Fruit fly (Drosophila melanogaster) whole organism, prepupa: ENCODE data around the gene Phlpp.

ENCODE experiments used
- Blimp-1 ChIP-seq: fragments of 200-800 bp; sonication (Bioruptor generic); optimal IDR thresholded peaks from 3 replicates; lab custom pipeline; 2017; ENCODE audit warnings: missing biosample characterization, missing genetic modification characterization, mild to moderate bottlenecking, moderate library complexity, missing genetic modification reagents
- CG11902 ChIP-seq: fragments of 200-800 bp; sonication (Bioruptor generic); optimal IDR thresholded peaks from 3 replicates; lab custom pipeline; 2016; ENCODE audit warnings: missing biosample characterization, missing genetic modification characterization
- CG15336 ChIP-seq: fragments of 200-800 bp; sonication (Bioruptor generic); IDR thresholded peaks from 2 replicates; pipeline ENCODE4 v1.3.6; 2022; ENCODE audit warnings: missing biosample characterization, missing genetic modification characterization
- CG1621 ChIP-seq: fragments of 200-800 bp; sonication (Bioruptor generic); optimal IDR thresholded peaks from 3 replicates; lab custom pipeline; 2018; ENCODE audit warnings: missing biosample characterization, mild to moderate bottlenecking, missing genetic modification characterization
- CG16779 ChIP-seq: fragments of 200-800 bp; sonication (Bioruptor generic); optimal IDR thresholded peaks from 3 replicates; lab custom pipeline; 2017; ENCODE audit warnings: missing biosample characterization, mild to moderate bottlenecking, missing genetic modification characterization
- CG6163 ChIP-seq: fragments of 200-800 bp; sonication (Bioruptor generic); IDR thresholded peaks from 3 replicates; pipeline ENCODE4 v1.3.6; 2022; ENCODE audit warnings: missing biosample characterization, missing genetic modification characterization
- CG8119 ChIP-seq: fragments of 200-800 bp; sonication (Bioruptor generic); IDR thresholded peaks from 3 replicates; pipeline ENCODE4 v1.3.6; 2022; ENCODE audit warnings: missing biosample characterization, missing genetic modification characterization
- Eip78C ChIP-seq: fragments of 200-800 bp; sonication (Bioruptor generic); peaks from one replicate; lab custom pipeline; 2016; ENCODE audit warnings: missing biosample characterization, missing genetic modification characterization
- Gug ChIP-seq: fragments of 200-800 bp; sonication (Bioruptor generic); IDR thresholded peaks from 2 replicates; pipeline ENCODE4 v1.3.6; 2022; ENCODE audit warnings: missing biosample characterization, missing genetic modification characterization
- Hr39 ChIP-seq: fragments of 200-800 bp; sonication (Bioruptor generic); optimal IDR thresholded peaks from 2 replicates; lab custom pipeline; 2016; ENCODE audit warnings: missing biosample characterization, missing genetic modification characterization
- Lpt ChIP-seq: fragments of 200-800 bp; sonication (Bioruptor generic); optimal IDR thresholded peaks from 3 replicates; lab custom pipeline; 2016; ENCODE audit warnings: missing biosample characterization, missing genetic modification characterization
- Met ChIP-seq: fragments of 200-800 bp; sonication (Bioruptor generic); optimal IDR thresholded peaks from 3 replicates; lab custom pipeline; 2016; ENCODE audit warnings: missing biosample characterization, missing genetic modification characterization
- OdsH ChIP-seq: fragments of 200-800 bp; sonication (Bioruptor generic); optimal IDR thresholded peaks from 3 replicates; lab custom pipeline; 2016; ENCODE audit warnings: missing biosample characterization, missing genetic modification characterization
- dsx ChIP-seq: fragments of 200-800 bp; optimal IDR thresholded peaks from 3 replicates; lab custom pipeline; 2019; ENCODE audit warnings: missing biosample characterization, mild to moderate bottlenecking, missing genetic modification characterization, moderate library complexity; ENCODE audit not compliant: poor library complexity, severe bottlenecking
- fkh ChIP-seq: fragments of 200-800 bp; sonication (Bioruptor generic); optimal IDR thresholded peaks from 3 replicates; lab custom pipeline; 2017; ENCODE audit warnings: missing biosample characterization, mild to moderate bottlenecking, missing genetic modification characterization, moderate library complexity
- topi ChIP-seq: fragments of 200-800 bp; sonication (Bioruptor generic); optimal IDR thresholded peaks from 3 replicates; lab custom pipeline; 2016; ENCODE audit warnings: missing biosample characterization, missing genetic modification characterization
- vri ChIP-seq: fragments of 200-800 bp; sonication (Bioruptor generic); optimal IDR thresholded peaks from 3 replicates; lab custom pipeline; 2016; ENCODE audit warnings: missing biosample characterization, mild to moderate bottlenecking, missing genetic modification characterization

Phlpp gene

DNA sequence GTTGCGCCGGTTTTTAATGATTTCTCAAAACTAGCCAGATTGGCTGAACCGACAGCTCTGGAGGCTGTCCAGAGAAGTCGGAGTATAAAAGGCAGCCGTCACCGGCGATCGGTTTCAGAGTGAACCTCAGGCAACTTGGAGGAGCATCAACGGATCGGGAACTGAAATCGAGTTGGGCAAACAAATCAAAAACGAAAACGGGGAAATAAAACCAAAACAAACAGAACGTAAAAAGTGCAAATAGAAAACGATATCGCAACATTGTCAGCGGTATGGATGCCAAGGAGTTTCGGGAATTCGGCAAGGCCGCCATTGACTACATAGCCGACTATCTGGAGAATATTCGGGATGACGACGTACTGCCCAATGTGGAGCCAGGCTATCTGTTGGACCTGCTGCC lies 52.8 kb downstream of the Phlpp start:
- TF ChIP-seq CG15336 (peak; percentile 22; the same call in 1 of the 2 replicates), topi (GFP tag; lab: Kevin White, UChicago) (no peak), CG6163 (GFP tag; lab: Robert Waterston, UW) (peak; percentile 53; the same call in 2 of the 3 replicates), dsx (GFP tag; lab: Kevin White, UChicago) (peak; percentile 84), Lpt (GFP tag; lab: Kevin White, UChicago) (peak; percentile 16), vri (GFP tag; lab: Kevin White, UChicago) (no peak), fkh (GFP tag; lab: Kevin White, UChicago) (peak; percentile 11), CG8119 (GFP tag; lab: Robert Waterston, UW) (peak; percentile 55), CG16779 (tag; lab: Kevin White, UChicago) (no peak), CG1621 (tag; lab: Kevin White, UChicago) (peak; percentile 8)

dm6 chr2L:19112200-19112599 lies 53.3 kb downstream of the Phlpp start:
- no peak for TF ChIP-seq Gug (GFP tag; lab: Robert Waterston, UW)
- TF ChIP-seq Blimp-1 (GFP tag; lab: Kevin White, UChicago): peak; percentile 79
- TF ChIP-seq Eip78C (GFP tag; lab: Kevin White, UChicago): peak; percentile 44
- TF ChIP-seq OdsH (GFP tag; lab: Kevin White, UChicago): no peak
- TF ChIP-seq CG11902 (GFP tag; lab: Kevin White, UChicago): no peak
- no peak for TF ChIP-seq Met (GFP tag; lab: Kevin White, UChicago)
- TF ChIP-seq Hr39: no peak
